Worm (Caenorhabditis elegans) whole organism, L3 larva: Measurements from ENCODE around the gene gid-7.

Source experiments
- ZK546.5 ChIP-seq: sonication (generic microtip); optimal IDR thresholded peaks from 2 replicates; lab custom pipeline; 2017; ENCODE audit warnings: missing biosample characterization, missing genetic modification characterization
- ceh-28 ChIP-seq: fragments of 150-350 bp; optimal IDR thresholded peaks from 2 replicates; lab custom pipeline; 2014; ENCODE audit warnings: missing biosample characterization, missing genetic modification reagents, missing genetic modification characterization
- nhr-23 ChIP-seq: fragments of 150-350 bp; optimal IDR thresholded peaks from 2 replicates; lab custom pipeline; 2014; ENCODE audit warnings: missing biosample characterization, missing genetic modification reagents, missing genetic modification characterization
- nhr-25 ChIP-seq: sonication (generic microtip); optimal IDR thresholded peaks from 2 replicates; lab custom pipeline; 2017; ENCODE audit warnings: missing biosample characterization, missing genetic modification characterization
- nhr-43 ChIP-seq: sonication (generic microtip); optimal IDR thresholded peaks from 2 replicates; lab custom pipeline; 2016; ENCODE audit warnings: mild to moderate bottlenecking, missing genetic modification characterization, missing compliant biosample characterization; ENCODE audit not compliant: poor library complexity, severe bottlenecking
- skn-1 ChIP-seq: fragments of 150-350 bp; optimal IDR thresholded peaks from 2 replicates; lab custom pipeline; 2014; ENCODE audit warnings: missing biosample characterization, missing genetic modification characterization
- snpc-4 ChIP-seq: fragments of 150-350 bp; optimal IDR thresholded peaks from 2 replicates; lab custom pipeline; 2014; ENCODE audit warnings: missing biosample characterization, missing genetic modification characterization
- unc-39 ChIP-seq: sonication (generic microtip); optimal IDR thresholded peaks from 4 replicates; lab custom pipeline; 2017; ENCODE audit warnings: missing biosample characterization, missing genetic modification characterization
- zag-1 ChIP-seq: fragments of 150-350 bp; optimal IDR thresholded peaks from 2 replicates; lab custom pipeline; 2014; ENCODE audit warnings: missing biosample characterization, missing genetic modification characterization

- TF ChIP-seq nhr-25 (tag; lab: Kevin White, UChicago), result no peak
- TF ChIP-seq ceh-28 (tag; lab: Kevin White, UChicago), result no peak
- no peak for TF ChIP-seq zag-1 (tag; lab: Kevin White, UChicago)
- TF ChIP-seq snpc-4 (tag; lab: Kevin White, UChicago), result no peak
- TF ChIP-seq nhr-23 (tag; lab: Kevin White, UChicago), result no peak
- TF ChIP-seq nhr-43 (tag; lab: Kevin White, UChicago), result no peak
- TF ChIP-seq ZK546.5 (tag; lab: Kevin White, UChicago), result no peak
- TF ChIP-seq skn-1, result no peak
- no peak for TF ChIP-seq unc-39 (tag; lab: Kevin White, UChicago)
Measured at ce11 chrV:3711544-3711943, 45.3 kb downstream of the gid-7 start.
